Fruit fly (Drosophila melanogaster): ENCODE results near the gene RpL24.

- no peak for TF ChIP-seq N (GFP tag; optimal IDR thresholded peaks at IDR 0.05)
- no peak for TF ChIP-seq GATAd (GFP tag; optimal IDR thresholded peaks at IDR 0.05)
These were observed 28.7 kb downstream of the RpL24 start, which contains the start of the genes Nnp-1 and Grx3 for dm6 chr2L:13366109-13366747.

All from whole organism, wandering third instar larva.